Fruit fly (Drosophila melanogaster): Measurements from ENCODE around the gene CG31465.

CG31465 gene

DNA sequence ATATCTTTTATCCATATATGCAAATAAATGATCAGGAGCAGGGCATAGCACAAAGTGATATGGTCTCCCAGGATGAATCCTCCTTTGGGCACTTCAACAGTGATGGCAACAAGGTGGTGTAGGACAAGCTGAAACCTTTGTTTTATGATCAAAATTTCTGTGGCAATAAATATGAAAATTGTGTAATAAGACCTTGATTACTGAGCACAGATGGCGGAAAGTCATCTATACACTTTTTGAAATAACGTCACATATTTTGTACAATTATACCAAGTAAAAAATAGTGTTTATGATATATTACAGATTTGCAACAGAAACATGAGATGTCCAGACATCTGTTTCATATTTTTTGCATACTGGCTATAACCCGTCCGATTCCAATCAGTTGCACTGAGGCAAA is at the start of gene CG31465:
Gene CG31465, plus strand, starts transcription at position 301 of the 400 bp plus-strand sequence.
- TF ChIP-seq CG17801 (GFP tag; optimal IDR thresholded peaks at IDR 0.05; ENCODE audit: partially characterized antibody): no peak

DNA sequence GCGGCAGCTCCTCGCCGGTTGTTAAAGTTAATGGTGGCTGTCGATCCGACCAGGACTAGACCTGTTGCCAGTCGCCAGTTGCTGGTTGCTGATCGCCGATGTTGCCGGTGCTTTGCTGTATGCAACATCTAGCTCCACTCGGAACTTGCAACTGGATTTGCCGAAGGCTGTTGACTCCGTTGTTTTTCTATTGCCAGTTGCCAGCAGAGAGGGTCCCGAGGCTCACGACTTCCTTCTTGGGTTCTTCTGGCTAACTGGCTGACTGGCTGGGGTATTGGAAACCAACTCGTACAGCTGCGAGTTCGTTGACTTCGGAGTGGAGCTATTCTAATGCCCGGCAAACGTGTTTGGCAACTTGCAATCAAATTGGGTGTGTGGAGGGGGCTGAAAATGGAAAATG is 49.6 kb upstream of the CG31465 start:
- TF ChIP-seq CG17801 (GFP tag; optimal IDR thresholded peaks at IDR 0.05; ENCODE audit: partially characterized antibody): no peak

DNA sequence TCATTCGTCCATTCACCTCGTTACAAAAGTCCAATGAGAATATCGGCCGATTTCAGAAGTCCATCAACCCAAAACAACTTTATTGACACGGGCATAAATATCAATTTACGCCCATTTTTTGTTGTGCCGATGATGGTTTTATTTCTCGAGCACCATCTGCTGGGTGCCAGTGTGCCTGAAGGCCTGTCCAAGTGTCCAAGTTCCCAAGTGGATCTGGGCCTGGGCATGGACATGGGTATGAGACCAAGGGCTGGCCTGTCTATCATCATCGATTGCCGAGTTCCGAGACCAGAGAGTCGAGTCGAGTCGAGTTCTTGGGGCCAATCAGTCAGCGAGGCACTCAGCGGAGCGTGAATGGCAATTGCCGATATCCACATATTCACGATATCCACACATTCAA is 48.4 kb upstream of the CG31465 start, which contains the start of gene Gr93a:
Gene Gr93a, plus strand, starts transcription at position 301 of the 400 bp plus-strand sequence.
- no peak for TF ChIP-seq CG17801 (GFP tag; optimal IDR thresholded peaks at IDR 0.05; ENCODE audit: partially characterized antibody)

DNA sequence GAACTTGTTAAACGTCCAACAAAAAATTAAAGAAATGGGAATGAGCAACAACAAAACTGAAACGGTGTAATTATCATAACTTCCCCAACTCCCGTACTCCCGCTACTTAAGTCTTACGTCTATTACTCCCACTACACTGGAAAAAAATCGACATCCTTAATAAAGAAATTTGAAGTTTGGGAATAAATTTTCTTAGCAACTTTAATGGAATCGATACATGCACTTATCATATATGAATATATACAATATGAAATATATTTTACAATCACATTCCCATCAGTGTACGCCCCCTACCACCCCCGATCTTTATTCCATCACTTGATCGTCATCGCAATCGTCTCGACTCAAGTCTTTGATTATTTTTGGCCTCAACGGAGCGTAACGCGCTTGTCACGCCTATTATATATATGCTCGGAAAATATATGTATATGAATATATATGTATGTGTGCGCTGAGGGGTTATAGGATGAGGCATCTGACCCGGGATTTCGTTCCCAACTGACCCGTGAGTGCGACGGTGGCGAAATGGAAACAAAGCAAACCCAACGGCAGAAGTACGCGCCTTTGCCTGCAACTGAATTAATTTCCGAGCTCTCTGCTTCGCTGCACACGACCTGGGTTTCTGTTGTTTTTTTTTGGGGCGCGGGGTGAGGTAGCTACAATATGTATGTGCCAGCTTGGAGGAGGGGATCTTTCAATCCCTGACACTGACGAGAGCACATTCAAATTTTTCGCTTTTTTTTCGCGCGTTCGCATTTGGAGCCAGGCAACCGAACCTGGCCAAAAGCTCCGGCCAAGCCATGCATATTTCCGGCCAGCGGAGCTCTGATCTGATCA is 46.2 kb upstream of the CG31465 start:
- TF ChIP-seq CG17801 (GFP tag; optimal IDR thresholded peaks at IDR 0.05; ENCODE audit: partially characterized antibody): no peak

DNA sequence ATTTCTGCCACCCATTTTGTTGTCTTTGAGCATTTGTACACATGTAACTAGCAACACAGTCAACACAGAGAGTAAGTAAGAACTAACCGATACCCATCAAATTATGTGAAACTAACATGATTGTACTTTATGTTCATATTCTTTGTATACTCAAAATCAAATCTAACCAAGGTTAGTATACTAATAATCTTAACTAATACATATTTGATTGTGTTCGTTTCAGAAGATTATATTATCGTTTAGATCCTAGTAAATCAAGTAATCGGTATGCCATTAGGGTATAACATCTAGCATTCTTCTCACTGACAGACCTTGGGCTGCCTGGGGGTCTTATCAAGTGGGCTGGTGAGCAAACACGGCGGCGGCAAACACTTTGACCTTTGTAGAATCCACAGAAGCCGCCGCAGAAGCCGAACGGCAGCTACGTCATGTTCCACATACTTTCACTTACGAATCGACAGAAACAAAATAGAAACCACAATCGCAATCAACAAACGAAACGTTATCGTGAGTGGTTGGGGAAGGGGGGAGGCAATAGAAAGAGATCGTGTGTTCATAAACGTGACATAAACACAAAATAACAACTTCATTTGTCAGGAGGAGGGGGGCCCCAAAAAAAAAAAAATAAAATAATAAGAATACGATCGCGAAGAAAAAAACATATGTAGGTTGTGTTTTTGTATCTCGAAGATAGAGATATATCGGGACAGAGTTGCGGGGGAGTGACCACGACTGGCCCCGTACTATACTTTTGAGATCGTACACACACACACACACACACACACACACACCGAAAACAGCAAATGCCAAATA is 45.0 kb upstream of the CG31465 start:
- no peak for TF ChIP-seq CG17801 (GFP tag; optimal IDR thresholded peaks at IDR 0.05; ENCODE audit: partially characterized antibody)

DNA sequence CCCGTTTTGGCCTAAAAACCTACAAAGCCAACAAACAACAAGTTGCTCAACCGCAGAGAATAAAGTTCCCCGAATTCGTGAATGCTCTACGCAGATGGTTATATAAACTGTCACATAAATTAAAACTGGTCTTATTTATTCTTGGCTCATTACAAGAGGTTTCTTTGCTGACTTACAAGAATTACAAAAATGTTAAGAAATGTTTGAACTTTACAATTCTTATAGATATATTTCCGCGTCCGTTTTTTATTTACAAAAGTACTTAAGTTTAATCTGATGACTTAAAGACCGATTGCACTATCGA is 44.5 kb upstream of the CG31465 start:
- TF ChIP-seq CG17801 (GFP tag; optimal IDR thresholded peaks at IDR 0.05; ENCODE audit: partially characterized antibody): no peak

DNA sequence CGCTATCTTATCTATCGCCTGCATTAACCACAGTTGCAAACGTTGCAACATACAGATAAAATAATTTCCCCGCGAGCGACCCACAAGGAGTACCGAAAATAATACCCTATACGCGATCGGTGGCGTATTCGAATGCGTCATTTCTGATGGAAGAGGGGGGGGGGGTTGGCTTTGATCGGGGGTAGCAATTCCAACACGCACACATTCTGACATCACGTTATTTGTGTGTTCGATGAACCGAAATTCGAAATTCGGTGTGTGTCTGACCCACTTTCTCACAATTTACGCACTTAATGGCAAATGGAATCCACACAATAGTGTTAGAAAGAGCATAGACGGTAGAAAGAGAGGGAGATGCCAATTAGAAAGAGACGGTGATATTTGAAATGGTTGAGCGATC is 44.0 kb upstream of the CG31465 start:
- TF ChIP-seq CG17801 (GFP tag; optimal IDR thresholded peaks at IDR 0.05; ENCODE audit: partially characterized antibody): no peak

DNA sequence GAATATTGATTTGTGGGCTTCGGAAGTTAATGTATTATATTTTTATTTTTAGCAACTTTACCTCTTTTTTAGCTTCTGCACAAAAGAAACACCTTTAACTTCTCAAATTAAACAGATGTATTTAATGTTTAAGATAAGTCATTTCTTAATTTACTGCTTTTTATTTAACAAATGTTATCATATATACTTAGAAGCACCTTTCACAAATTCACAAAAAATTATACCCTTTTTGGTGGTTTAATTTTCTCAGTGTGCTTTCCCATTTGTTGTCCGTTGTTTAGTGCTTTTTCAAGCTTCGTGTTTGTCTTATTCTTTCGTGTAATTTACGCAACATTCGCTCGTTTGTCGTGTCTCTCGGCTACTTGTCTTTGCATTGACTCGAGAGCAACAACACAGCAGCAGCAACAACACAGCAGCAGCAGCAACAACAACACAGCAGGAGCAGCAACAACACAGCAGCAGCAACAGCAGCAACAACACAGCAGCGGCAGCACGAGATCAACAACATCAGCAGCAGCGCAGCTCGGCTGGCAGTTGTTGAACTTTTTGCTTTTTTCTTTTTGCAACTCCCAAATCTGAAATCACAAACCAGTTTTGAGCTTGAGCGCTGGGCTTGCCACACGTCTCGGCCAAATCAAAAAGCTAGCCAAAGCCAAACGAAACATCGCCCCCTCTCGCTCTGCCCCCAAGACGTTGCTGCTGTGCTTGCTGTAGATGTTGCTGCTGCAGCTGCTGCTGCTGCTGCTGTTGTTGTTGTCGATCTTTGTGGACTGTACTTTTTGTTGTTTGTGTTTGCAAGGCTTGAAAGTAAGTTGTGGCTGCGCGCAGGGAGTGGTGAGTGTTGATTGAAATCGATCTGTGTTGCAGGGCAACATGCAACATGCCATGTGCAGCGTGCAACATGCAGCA is 43.3 kb upstream of the CG31465 start:
- no peak for TF ChIP-seq CG17801 (GFP tag; optimal IDR thresholded peaks at IDR 0.05; ENCODE audit: partially characterized antibody)

DNA sequence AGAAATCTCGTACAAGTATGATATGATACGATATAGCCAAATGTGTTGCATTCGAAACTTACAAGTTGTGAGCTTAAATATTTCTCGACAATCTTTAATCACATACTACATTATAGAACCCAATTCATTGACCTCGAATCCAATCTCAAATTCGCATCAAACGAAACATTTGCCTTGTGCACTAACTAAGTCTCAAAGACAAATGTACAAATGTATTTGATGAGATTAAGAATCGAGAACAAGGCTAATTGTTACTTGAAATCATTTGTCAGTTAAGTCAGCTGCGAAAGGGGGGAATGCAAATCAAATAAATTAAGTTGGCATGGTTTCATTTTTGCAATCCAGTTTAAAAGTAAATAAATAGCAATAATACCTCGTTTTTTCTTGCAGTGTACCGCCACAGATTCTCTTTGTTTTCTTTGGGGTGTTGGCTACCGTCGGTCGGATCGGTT is 42.1 kb upstream of the CG31465 start:
- no peak for TF ChIP-seq CG17801 (GFP tag; optimal IDR thresholded peaks at IDR 0.05; ENCODE audit: partially characterized antibody)

DNA sequence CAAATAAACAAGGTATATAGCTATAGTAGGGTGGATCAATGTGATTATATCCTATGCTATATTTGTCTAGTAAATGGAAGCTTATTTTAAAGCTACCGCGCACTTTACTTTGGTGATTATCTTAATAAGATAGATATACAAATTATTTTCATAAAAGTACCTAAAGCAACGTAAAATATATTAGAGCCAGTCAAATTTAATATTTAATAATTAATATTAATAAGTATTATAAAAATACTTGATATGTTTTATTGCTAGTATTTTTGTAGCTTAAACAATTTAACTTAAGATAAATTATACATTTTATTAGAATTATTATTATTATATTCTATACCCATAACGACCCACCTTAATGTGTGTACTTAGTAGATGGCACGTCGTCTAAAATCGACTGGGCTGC is 41.0 kb upstream of the CG31465 start:
- peak; percentile 92 for TF ChIP-seq CG17801 (GFP tag; optimal IDR thresholded peaks at IDR 0.05; ENCODE audit: partially characterized antibody)

DNA sequence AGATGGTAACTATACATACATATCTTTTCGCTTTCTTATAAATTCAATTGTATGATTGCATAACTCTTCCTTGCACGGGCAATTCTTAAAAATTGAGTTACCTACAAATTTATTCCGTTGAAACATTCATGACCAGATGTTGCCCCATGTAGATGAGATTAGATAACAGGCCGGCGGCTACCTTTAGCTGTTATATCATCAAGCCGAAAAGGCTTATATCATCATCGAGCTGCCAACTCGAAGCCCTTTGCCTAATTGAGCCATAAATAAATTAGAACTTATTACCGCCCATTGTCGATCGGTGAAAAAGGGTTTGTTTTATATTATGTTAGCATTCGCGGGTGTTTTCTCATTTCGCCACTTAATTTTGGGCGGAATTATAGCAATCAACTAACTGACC is 40.2 kb upstream of the CG31465 start:
- no peak for TF ChIP-seq CG17801 (GFP tag; optimal IDR thresholded peaks at IDR 0.05; ENCODE audit: partially characterized antibody)

DNA sequence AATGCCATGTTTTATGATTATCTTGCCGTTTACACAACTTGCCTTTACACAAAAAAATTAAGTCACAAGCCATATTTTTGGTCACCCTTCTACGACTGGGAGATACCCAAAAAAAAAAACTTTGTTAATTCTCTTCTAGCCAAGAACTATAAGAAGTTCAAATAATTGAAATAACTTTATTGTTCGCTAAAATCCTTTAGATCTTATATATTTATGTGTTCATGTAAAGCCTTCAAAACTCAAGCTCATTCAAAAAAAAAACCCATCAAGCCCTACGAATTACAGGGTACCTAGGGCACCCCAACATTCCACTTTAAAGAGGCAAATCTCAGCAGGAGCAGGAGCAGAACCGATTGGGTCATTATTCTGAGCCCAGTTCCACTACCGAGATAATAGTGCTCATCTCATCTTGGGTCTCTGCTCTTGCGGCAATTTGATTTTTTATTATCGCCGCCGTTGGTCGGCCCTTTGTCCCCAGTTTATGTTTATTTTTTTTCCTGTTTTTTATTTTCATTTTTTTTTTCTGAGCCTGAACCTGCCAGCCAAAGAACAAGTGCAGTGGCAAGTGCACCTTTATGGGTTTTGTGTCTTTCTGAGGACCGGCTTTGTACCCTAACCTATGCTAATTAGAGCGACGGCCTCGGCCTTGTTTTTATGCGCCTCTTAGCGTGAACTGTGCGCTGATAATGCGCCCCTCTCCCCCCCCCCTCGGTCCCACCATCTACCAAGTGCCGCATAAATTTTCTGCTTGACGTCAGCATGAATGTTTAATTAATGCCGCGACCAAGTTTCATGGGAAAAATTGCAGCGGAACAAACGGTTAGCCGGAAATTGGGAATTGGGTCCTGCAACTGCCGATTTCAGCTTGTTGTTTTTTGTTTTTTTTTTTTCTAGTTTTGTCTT is 38.9 kb upstream of the CG31465 start:
- TF ChIP-seq CG17801 (GFP tag; optimal IDR thresholded peaks at IDR 0.05; ENCODE audit: partially characterized antibody): no peak

DNA sequence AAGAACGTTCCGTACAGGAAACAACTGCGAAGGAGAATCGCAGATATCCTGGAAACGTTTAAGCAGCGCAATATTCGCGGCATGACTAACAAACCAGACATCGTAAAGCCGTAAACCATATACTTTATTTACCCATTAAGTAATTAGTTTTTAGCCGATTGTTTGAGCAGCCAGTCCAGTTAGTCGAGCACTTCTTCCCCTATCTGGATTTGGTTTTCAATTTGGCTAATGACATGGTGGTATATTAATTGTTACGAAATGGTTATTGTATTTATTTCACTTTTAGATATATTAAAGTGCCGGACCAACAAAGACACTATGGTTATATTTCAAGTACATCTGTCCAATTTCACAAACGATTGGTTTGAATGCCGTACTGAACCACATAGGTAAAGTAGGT is 36.9 kb upstream of the CG31465 start, which contains the start of gene Gr93b:
Gene Gr93b, minus strand, starts transcription at position 101 of the 400 bp plus-strand sequence.
- TF ChIP-seq CG17801 (GFP tag; optimal IDR thresholded peaks at IDR 0.05; ENCODE audit: partially characterized antibody): no peak

DNA sequence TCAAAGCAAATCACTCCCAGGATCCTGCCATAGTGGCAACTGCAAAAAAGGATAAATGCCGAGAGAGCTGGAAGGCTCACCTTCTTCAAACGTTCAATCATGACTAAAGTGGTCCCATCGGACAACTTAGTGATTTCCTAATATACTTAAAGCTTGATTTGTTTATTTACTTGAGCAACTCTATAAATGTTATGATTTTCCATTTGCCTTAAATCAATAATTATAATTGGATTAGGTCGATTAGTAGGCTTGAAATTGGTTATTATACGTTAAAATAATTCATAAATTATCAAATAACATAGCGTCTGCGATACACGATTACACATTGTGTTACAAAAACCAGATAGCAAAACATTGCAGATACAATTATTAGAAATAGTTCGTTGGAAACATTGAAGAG is 35.4 kb upstream of the CG31465 start, which contains the start of gene Gr93c:
Gene Gr93c, minus strand, starts transcription at position 101 of the 400 bp plus-strand sequence.
- TF ChIP-seq CG17801 (GFP tag; optimal IDR thresholded peaks at IDR 0.05; ENCODE audit: partially characterized antibody): no peak
